Worm (Caenorhabditis elegans) whole organism, mixed stage, embryonic: ENCODE data around the gene C08G9.2.

Experiments
- cnd-1 ChIP-seq: fragments of 200-800 bp; sonication (Bioruptor generic); optimal IDR thresholded peaks from 2 replicates; lab custom pipeline; 2018; ENCODE audit warnings: mild to moderate bottlenecking, missing genetic modification characterization, missing compliant biosample characterization
- elt-1 ChIP-seq: sonication (generic microtip); optimal IDR thresholded peaks from 2 replicates; lab custom pipeline; 2017; ENCODE audit warnings: missing genetic modification characterization, mild to moderate bottlenecking, missing compliant biosample characterization, antibody characterized with exemption, moderate library complexity, borderline replicate concordance; ENCODE audit not compliant: insufficient read depth
- elt-3 ChIP-seq: fragments of 150-350 bp; optimal IDR thresholded peaks from 2 replicates; lab custom pipeline; 2014; ENCODE audit warnings: missing biosample characterization, missing genetic modification characterization
- hlh-1 ChIP-seq: fragments of 150-350 bp; optimal IDR thresholded peaks from 2 replicates; lab custom pipeline; 2014; ENCODE audit warnings: missing biosample characterization, missing genetic modification reagents, missing genetic modification characterization
- lin-13 ChIP-seq: fragments of 150-350 bp; optimal IDR thresholded peaks from 2 replicates; lab custom pipeline; 2014; ENCODE audit warnings: missing biosample characterization, missing genetic modification characterization
- nhr-12 ChIP-seq: fragments of 150-350 bp; optimal IDR thresholded peaks from 2 replicates; lab custom pipeline; 2014; ENCODE audit warnings: missing biosample characterization, missing genetic modification characterization
- nhr-28 ChIP-seq: fragments of 150-350 bp; optimal IDR thresholded peaks from 2 replicates; lab custom pipeline; 2014; ENCODE audit warnings: missing biosample characterization, missing genetic modification characterization
- snpc-4 ChIP-seq: fragments of 150-350 bp; optimal IDR thresholded peaks from 2 replicates; lab custom pipeline; 2014; ENCODE audit warnings: missing biosample characterization, missing genetic modification characterization
- unc-39 ChIP-seq: fragments of 150-350 bp; optimal IDR thresholded peaks from 2 replicates; lab custom pipeline; 2014; ENCODE audit warnings: missing biosample characterization, missing genetic modification characterization
- unc-62 ChIP-seq: fragments of 150-350 bp; optimal IDR thresholded peaks from 2 replicates; lab custom pipeline; 2014; ENCODE audit warnings: missing biosample characterization, missing genetic modification reagents, missing genetic modification characterization
- ztf-11 ChIP-seq: fragments of 150-350 bp; optimal IDR thresholded peaks from 2 replicates; lab custom pipeline; 2014; ENCODE audit warnings: missing biosample characterization, missing genetic modification characterization

DNA sequence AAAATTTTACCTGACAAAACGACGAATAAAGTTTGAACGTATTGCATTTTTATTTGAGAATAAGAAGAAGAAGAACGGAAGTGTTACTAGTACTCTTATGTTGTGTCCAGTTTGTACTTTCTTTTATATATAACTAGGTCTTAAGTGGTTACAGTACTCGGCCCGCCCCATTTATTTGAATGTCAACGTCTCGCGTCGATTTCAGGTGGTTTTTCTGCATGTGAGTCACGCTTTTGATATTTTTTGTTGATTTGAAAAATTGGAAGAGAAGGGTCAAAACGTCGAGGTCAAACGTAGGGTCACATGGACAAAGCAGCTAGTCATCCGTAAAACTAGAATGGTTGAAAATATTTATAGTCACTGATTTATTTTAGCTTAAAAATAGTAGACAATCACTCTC lies 43.8 kb downstream of the C08G9.2 start, which contains the start of gene F45E4.5:
- no peak for TF ChIP-seq hlh-1 (tag; lab: Kevin White, UChicago)
- TF ChIP-seq unc-62 (GFP tag; lab: Kevin White, UChicago) = no peak
- TF ChIP-seq snpc-4 (tag; lab: Kevin White, UChicago) = no peak
- no peak for TF ChIP-seq elt-1 (tag; lab: Kevin White, UChicago)
- TF ChIP-seq ztf-11 = no peak
- no peak for TF ChIP-seq nhr-12 (tag; lab: Kevin White, UChicago)
- TF ChIP-seq nhr-28 (tag; lab: Kevin White, UChicago) = no peak
- no peak for TF ChIP-seq lin-13 (tag; lab: Kevin White, UChicago)
- no peak for TF ChIP-seq elt-3 (tag; lab: Kevin White, UChicago)
- TF ChIP-seq unc-39 (tag; lab: Kevin White, UChicago) = no peak
- no peak for TF ChIP-seq cnd-1 (tag; lab: Kevin White, UChicago)
